Worm (Caenorhabditis elegans): Measurements from ENCODE around the gene C25F6.6.

C25F6.6 gene

ce11 chrX:5429335-5429734 lies 21.3 kb downstream of the C25F6.6 start:
- TF ChIP-seq elt-1 (tag; optimal IDR thresholded peaks at IDR 0.05) (peak; percentile 77), zag-1 (tag; optimal IDR thresholded peaks at IDR 0.05) (peak; percentile 88), eor-1 (tag; optimal IDR thresholded peaks at IDR 0.05) (no peak), ama-1 (optimal IDR thresholded peaks at IDR 0.05) (no peak), egl-5 (tag; optimal IDR thresholded peaks at IDR 0.05) (peak; percentile 98), pha-4 (tag; optimal IDR thresholded peaks at IDR 0.05) (no peak), unc-62 (GFP tag; optimal IDR thresholded peaks at IDR 0.05) (peak; percentile 86), ceh-16 (tag; optimal IDR thresholded peaks at IDR 0.05) (peak; percentile 83), ztf-4 (tag; optimal IDR thresholded peaks at IDR 0.05) (peak; percentile 87), lin-39 (tag; optimal IDR thresholded peaks at IDR 0.05) (peak; percentile 98), mdl-1 (tag; optimal IDR thresholded peaks at IDR 0.05) (peak; percentile 81), nfya-1 (tag; optimal IDR thresholded peaks at IDR 0.05; ENCODE audit: insufficient read depth) (peak; percentile 88), nhr-77 (tag; optimal IDR thresholded peaks at IDR 0.05) (peak; percentile 96), nhr-43 (tag; optimal IDR thresholded peaks at IDR 0.05; ENCODE audit: poor library complexity, severe bottlenecking) (peak; percentile 99), ceh-28 (tag; optimal IDR thresholded peaks at IDR 0.05) (peak; percentile 98), nhr-67 (tag; optimal IDR thresholded peaks at IDR 0.05) (peak; percentile 71), egl-27 (tag; optimal IDR thresholded peaks at IDR 0.05) (peak; percentile 96), nhr-23 (tag; optimal IDR thresholded peaks at IDR 0.05) (peak; percentile 99), unc-39 (tag; optimal IDR thresholded peaks at IDR 0.05) (peak; percentile 47), nhr-237 (tag; optimal IDR thresholded peaks at IDR 0.05) (peak; percentile 76), jun-1 (tag; optimal IDR thresholded peaks at IDR 0.05) (peak; percentile 99), elt-3 (tag; optimal IDR thresholded peaks at IDR 0.05) (peak in 2 of 3 experiments; percentile 96 to 99), pqm-1 (tag; optimal IDR thresholded peaks at IDR 0.05) (peak; percentile 92), fkh-2 (tag; optimal IDR thresholded peaks at IDR 0.05) (peak; percentile 24), ceh-9 (tag; optimal IDR thresholded peaks at IDR 0.05) (no peak), sea-2 (GFP tag; optimal IDR thresholded peaks at IDR 0.05) (no peak), snpc-4 (tag; optimal IDR thresholded peaks at IDR 0.05) (peak; percentile 94), nhr-25 (tag; optimal IDR thresholded peaks at IDR 0.05) (peak; percentile 100), fkh-10 (GFP tag; optimal IDR thresholded peaks at IDR 0.05) (peak; percentile 7), nhr-11 (tag; optimal IDR thresholded peaks at IDR 0.05) (peak; percentile 96), daf-12 (tag; optimal IDR thresholded peaks at IDR 0.05) (peak; percentile 80), nhr-12 (tag; optimal IDR thresholded peaks at IDR 0.05) (peak; percentile 15), nhr-76 (tag; optimal IDR thresholded peaks at IDR 0.05) (peak; percentile 77), elt-2 (tag; optimal IDR thresholded peaks at IDR 0.05) (peak; percentile 81), lin-15B (tag; optimal IDR thresholded peaks at IDR 0.05) (peak; percentile 31), lsy-12 (tag; optimal IDR thresholded peaks at IDR 0.05) (peak; percentile 96), ceh-82 (tag; optimal IDR thresholded peaks at IDR 0.05) (peak; percentile 98), nhr-28 (tag; optimal IDR thresholded peaks at IDR 0.05) (peak; percentile 83), hmg-11 (tag; optimal IDR thresholded peaks at IDR 0.05) (no peak), fos-1 (tag; optimal IDR thresholded peaks at IDR 0.05) (peak; percentile 95), mml-1 (tag; optimal IDR thresholded peaks at IDR 0.05) (peak; percentile 20), ztf-11 (tag; optimal IDR thresholded peaks at IDR 0.05) (peak; percentile 60), tbx-2 (tag; optimal IDR thresholded peaks at IDR 0.05) (peak; percentile 98), aly-2 (tag; optimal IDR thresholded peaks at IDR 0.05) (peak; percentile 98), ZK546.5 (tag; optimal IDR thresholded peaks at IDR 0.05) (no peak), R02D3.7 (tag; optimal IDR thresholded peaks at IDR 0.05) (peak; percentile 91), skn-1 (tag; optimal IDR thresholded peaks at IDR 0.05) (peak; percentile 95)

- no peak for TF ChIP-seq elt-1 (tag; optimal IDR thresholded peaks at IDR 0.05)
- TF ChIP-seq fos-1 (tag; optimal IDR thresholded peaks at IDR 0.05), result no peak
- no peak for TF ChIP-seq ztf-11 (tag; optimal IDR thresholded peaks at IDR 0.05)
- no peak for TF ChIP-seq ztf-4 (tag; optimal IDR thresholded peaks at IDR 0.05)
- no peak for TF ChIP-seq egl-27 (tag; optimal IDR thresholded peaks at IDR 0.05)
- no peak for TF ChIP-seq hmg-11 (tag; optimal IDR thresholded peaks at IDR 0.05)
- TF ChIP-seq lsy-12 (tag; optimal IDR thresholded peaks at IDR 0.05), result no peak
- no peak for TF ChIP-seq fkh-2 (tag; optimal IDR thresholded peaks at IDR 0.05)
- TF ChIP-seq ama-1 (optimal IDR thresholded peaks at IDR 0.05), result no peak
- TF ChIP-seq unc-62 (GFP tag; optimal IDR thresholded peaks at IDR 0.05), result no peak
- TF ChIP-seq fkh-10 (GFP tag; optimal IDR thresholded peaks at IDR 0.05), result no peak
- TF ChIP-seq nhr-43 (tag; optimal IDR thresholded peaks at IDR 0.05; ENCODE audit: poor library complexity, severe bottlenecking), result no peak
- no peak for TF ChIP-seq aly-2 (tag; optimal IDR thresholded peaks at IDR 0.05)
- TF ChIP-seq nhr-76 (tag; optimal IDR thresholded peaks at IDR 0.05), result no peak
- no peak for TF ChIP-seq pqm-1 (tag; optimal IDR thresholded peaks at IDR 0.05)
- TF ChIP-seq ZK546.5 (tag; optimal IDR thresholded peaks at IDR 0.05), result no peak
- no peak for TF ChIP-seq nhr-12 (tag; optimal IDR thresholded peaks at IDR 0.05)
Measured at ce11 chrX:5414250-5414649, 36.4 kb downstream of the C25F6.6 start, which contains the start of gene C41A3.2. C41A3.2 (minus strand) TSS chrX:5414350.
